Fruit fly (Drosophila melanogaster) whole organism, embryonic: Measurements from ENCODE around the gene Ptpmeg2.
A peak's percentile ranks its signal among the peaks of the same experiment; 100 is the strongest.

Experiments
- ATbp ChIP-seq: fragments of 200-800 bp; sonication (Bioruptor generic); optimal IDR thresholded peaks from 2 replicates; lab custom pipeline; 2017; ENCODE audit warnings: missing biosample characterization, mild to moderate bottlenecking, missing genetic modification characterization, missing genetic modification reagents
- Adf1 ChIP-seq: fragments of 200-800 bp; sonication (Bioruptor generic); IDR thresholded peaks from 2 replicates; pipeline ENCODE4 v1.3.6; 2022; ENCODE audit warnings: missing biosample characterization, missing genetic modification characterization
- Awh ChIP-seq: fragments of 200-800 bp; sonication (Bioruptor generic); IDR thresholded peaks from 2 replicates; pipeline ENCODE4, ENCODE4 v1.3.6; 2022; ENCODE audit warnings: missing biosample characterization, missing genetic modification characterization
- BtbVII ChIP-seq: fragments of 200-800 bp; sonication (Bioruptor generic); optimal IDR thresholded peaks from 3 replicates; lab custom pipeline; 2017; ENCODE audit warnings: missing biosample characterization, mild to moderate bottlenecking, missing genetic modification characterization
- CG10543 ChIP-seq: fragments of 200-800 bp; sonication (Bioruptor generic); optimal IDR thresholded peaks from 3 replicates; lab custom pipeline; 2017; ENCODE audit warnings: missing biosample characterization, mild to moderate bottlenecking, missing genetic modification characterization, moderate library complexity
- CG11504 ChIP-seq: fragments of 200-800 bp; sonication (Bioruptor generic); optimal IDR thresholded peaks from 3 replicates; lab custom pipeline; 2019; ENCODE audit warnings: missing biosample characterization, mild to moderate bottlenecking, missing genetic modification characterization, moderate library complexity
- CG13894 ChIP-seq: fragments of 200-800 bp; sonication (Bioruptor generic); optimal IDR thresholded peaks from 3 replicates; lab custom pipeline; 2018; ENCODE audit warnings: missing biosample characterization, mild to moderate bottlenecking, missing genetic modification characterization, moderate library complexity
- CG15601 ChIP-seq: fragments of 200-800 bp; sonication (Bioruptor generic); optimal IDR thresholded peaks from 3 replicates; lab custom pipeline; 2019; ENCODE audit warnings: missing biosample characterization, mild to moderate bottlenecking, missing genetic modification characterization, moderate library complexity
- CG18599 ChIP-seq: fragments of 200-800 bp; sonication (Bioruptor generic); optimal IDR thresholded peaks from 3 replicates; lab custom pipeline; 2017; ENCODE audit warnings: missing biosample characterization, missing genetic modification characterization, mild to moderate bottlenecking, moderate library complexity, missing genetic modification reagents
- CG42726 ChIP-seq: fragments of 200-800 bp; sonication (Bioruptor generic); IDR thresholded peaks from 2 replicates; pipeline ENCODE4 v1.3.6; 2022; ENCODE audit warnings: missing biosample characterization, missing genetic modification characterization; ENCODE audit not compliant: partially characterized antibody
- CG5180 ChIP-seq: fragments of 200-800 bp; sonication (Bioruptor generic); optimal IDR thresholded peaks from 3 replicates; lab custom pipeline; 2017; ENCODE audit warnings: missing biosample characterization, missing genetic modification characterization, mild to moderate bottlenecking, moderate library complexity, missing genetic modification reagents
- CG5245 ChIP-seq: fragments of 200-800 bp; sonication (Bioruptor generic); optimal IDR thresholded peaks from 3 replicates; lab custom pipeline; 2016; ENCODE audit warnings: missing biosample characterization, missing genetic modification characterization
- CG7987 ChIP-seq: fragments of 200-800 bp; sonication (Bioruptor generic); optimal IDR thresholded peaks from 2 replicates; lab custom pipeline; 2018; ENCODE audit warnings: missing biosample characterization, mild to moderate bottlenecking, missing genetic modification characterization, moderate library complexity
- CG9876 ChIP-seq: fragments of 200-800 bp; sonication (Bioruptor generic); optimal IDR thresholded peaks from 2 replicates; lab custom pipeline; 2016; ENCODE audit warnings: missing biosample characterization, missing genetic modification characterization
- Dfd ChIP-seq, 2 experiments: fragments of >200 bp; optimal IDR thresholded peaks; 2 replicates each; lab custom pipeline; 2017; ENCODE audit warnings: missing biosample characterization in 2 of 2, missing genetic modification characterization in 2 of 2
- Dip2 ChIP-seq: fragments of 200-800 bp; sonication (Bioruptor generic); IDR thresholded peaks from 2 replicates; pipeline ENCODE4 v1.3.6; 2022; ENCODE audit warnings: missing biosample characterization, missing genetic modification characterization
- Dip3 ChIP-seq: fragments of 200-800 bp; sonication (Bioruptor generic); optimal IDR thresholded peaks from 3 replicates; lab custom pipeline; 2016; ENCODE audit warnings: missing biosample characterization, missing genetic modification characterization
- ERR ChIP-seq: fragments of 200-800 bp; sonication (Bioruptor generic); optimal IDR thresholded peaks from 2 replicates; lab custom pipeline; 2016; ENCODE audit warnings: missing biosample characterization, missing genetic modification characterization
- Fer1 ChIP-seq: fragments of 200-800 bp; sonication (Bioruptor generic); optimal IDR thresholded peaks from 2 replicates; lab custom pipeline; 2017; ENCODE audit warnings: missing biosample characterization, mild to moderate bottlenecking, missing genetic modification characterization
- MESR4 ChIP-seq: fragments of 200-800 bp; sonication (Bioruptor generic); optimal IDR thresholded peaks from 2 replicates; lab custom pipeline; 2018; ENCODE audit warnings: missing biosample characterization, mild to moderate bottlenecking, missing genetic modification characterization, moderate library complexity
- Med ChIP-seq: fragments of 200-800 bp; sonication (Bioruptor generic); peaks from one replicate; lab custom pipeline; 2016; ENCODE audit warnings: missing biosample characterization, missing genetic modification characterization, mild to moderate bottlenecking, inconsistent platforms, moderate library complexity
- NC2α ChIP-seq: fragments of 200-800 bp; sonication (Bioruptor generic); optimal IDR thresholded peaks from 2 replicates; lab custom pipeline; 2016; ENCODE audit warnings: missing biosample characterization, missing genetic modification characterization
- Opbp ChIP-seq: fragments of 200-800 bp; sonication (Bioruptor generic); IDR thresholded peaks from 3 replicates; pipeline ENCODE4 v1.3.6; 2022; ENCODE audit warnings: missing biosample characterization, missing genetic modification characterization; ENCODE audit not compliant: partially characterized antibody
- PHDP ChIP-seq: fragments of 200-800 bp; sonication (Bioruptor generic); optimal IDR thresholded peaks from 3 replicates; lab custom pipeline; 2018; ENCODE audit warnings: missing biosample characterization, mild to moderate bottlenecking, missing genetic modification characterization, moderate library complexity
- Trl ChIP-seq, 3 experiments: fragments of >200 bp in 2 of 3; fragments of 200-800 bp in 1 of 3; sonication (Bioruptor generic) in 1 of 3; optimal IDR thresholded peaks; 2 replicates in 1 of 3; 3 replicates in 2 of 3; lab custom pipeline; 2016 to 2017; ENCODE audit warnings: missing biosample characterization in 1 of 3, missing genetic modification characterization in 1 of 3
- abd-A ChIP-seq: fragments of 200-800 bp; sonication (Bioruptor generic); optimal IDR thresholded peaks from 3 replicates; lab custom pipeline; 2019; ENCODE audit warnings: missing biosample characterization, mild to moderate bottlenecking, missing genetic modification characterization, moderate library complexity
- cato ChIP-seq: fragments of 200-800 bp; sonication (Bioruptor generic); optimal IDR thresholded peaks from 2 replicates; lab custom pipeline; 2016; ENCODE audit warnings: missing biosample characterization, missing genetic modification characterization, borderline replicate concordance
- chinmo ChIP-seq: fragments of 200-800 bp; sonication (Bioruptor generic); IDR thresholded peaks from 4 replicates; pipeline ENCODE4 v1.3.6; 2022; ENCODE audit warnings: missing biosample characterization, missing genetic modification characterization; ENCODE audit not compliant: partially characterized antibody
- corto ChIP-seq: fragments of 200-800 bp; sonication (Bioruptor generic); optimal IDR thresholded peaks from 2 replicates; lab custom pipeline; 2016; ENCODE audit warnings: missing biosample characterization, mild to moderate bottlenecking, missing genetic modification characterization, moderate library complexity
- crol ChIP-seq: fragments of 200-800 bp; sonication (Bioruptor generic); IDR thresholded peaks from 2 replicates; pipeline ENCODE4 v1.3.6; 2022; ENCODE audit warnings: missing biosample characterization, missing genetic modification characterization
- disco-r ChIP-seq: fragments of 200-800 bp; sonication (Bioruptor generic); optimal IDR thresholded peaks from 2 replicates; lab custom pipeline; 2016; ENCODE audit warnings: missing biosample characterization, missing genetic modification characterization
- eve ChIP-seq, 2 experiments: fragments of >200 bp; optimal IDR thresholded peaks; 2 replicates each; lab custom pipeline; 2017; ENCODE audit warnings: missing biosample characterization in 2 of 2, missing genetic modification characterization in 2 of 2
- exex ChIP-seq: fragments of 200-800 bp; sonication (Bioruptor generic); optimal IDR thresholded peaks from 4 replicates; lab custom pipeline; 2018; ENCODE audit warnings: missing biosample characterization, mild to moderate bottlenecking, missing genetic modification characterization, moderate library complexity
- grn ChIP-seq: fragments of 200-800 bp; sonication (Bioruptor generic); optimal IDR thresholded peaks from 3 replicates; lab custom pipeline; 2017; ENCODE audit warnings: missing biosample characterization, missing genetic modification characterization
- gro ChIP-seq: fragments of 200-800 bp; sonication (Bioruptor generic); optimal IDR thresholded peaks from 2 replicates; lab custom pipeline; 2016; ENCODE audit warnings: missing biosample characterization, missing genetic modification characterization
- inv ChIP-seq: fragments of 200-800 bp; sonication (Bioruptor generic); IDR thresholded peaks from 2 replicates; pipeline ENCODE4 v1.3.6; 2022; ENCODE audit warnings: missing biosample characterization, missing genetic modification characterization; ENCODE audit not compliant: partially characterized antibody
- kay ChIP-seq: fragments of 200-800 bp; sonication (Bioruptor generic); optimal IDR thresholded peaks from 2 replicates; lab custom pipeline; 2016; ENCODE audit warnings: missing biosample characterization, missing genetic modification characterization
- klu ChIP-seq: fragments of 200-800 bp; sonication (Bioruptor generic); IDR thresholded peaks from 2 replicates; pipeline ENCODE4 v1.3.6; 2022; ENCODE audit warnings: missing biosample characterization, missing genetic modification characterization
- lov ChIP-seq, 2 experiments: fragments of 200-800 bp in 1 of 2; fragments of >200 bp in 1 of 2; sonication (Bioruptor generic) in 1 of 2; IDR thresholded peaks in 1 of 2; optimal IDR thresholded peaks in 1 of 2; 2 replicates in 1 of 2; 3 replicates in 1 of 2; pipeline versions ENCODE4 v1.3.6 to Lab custom; 2017 to 2022; ENCODE audit warnings: missing biosample characterization in 1 of 2, missing genetic modification characterization in 1 of 2
- onecut ChIP-seq: fragments of 200-800 bp; sonication (Bioruptor generic); IDR thresholded peaks from 2 replicates; pipeline ENCODE4 v1.3.6; 2022; ENCODE audit warnings: missing biosample characterization, missing genetic modification characterization
- sim ChIP-seq: fragments of 200-800 bp; sonication (Bioruptor generic); IDR thresholded peaks from 2 replicates; pipeline ENCODE4 v1.3.6; 2022; ENCODE audit warnings: missing biosample characterization, missing genetic modification characterization
- sr ChIP-seq: fragments of 200-800 bp; sonication (Bioruptor generic); IDR thresholded peaks from 3 replicates; pipeline ENCODE4 v1.3.6; 2022; ENCODE audit warnings: missing biosample characterization, missing genetic modification characterization
- sug ChIP-seq: fragments of 200-800 bp; optimal IDR thresholded peaks from 2 replicates; lab custom pipeline; 2019; ENCODE audit warnings: missing biosample characterization, mild to moderate bottlenecking, missing genetic modification characterization, moderate library complexity
- z ChIP-seq: fragments of 200-800 bp; sonication (Bioruptor generic); IDR thresholded peaks from 3 replicates; pipeline ENCODE4 v1.3.6; 2022; ENCODE audit warnings: missing biosample characterization, missing genetic modification characterization
- zfh1 ChIP-seq: fragments of 200-800 bp; sonication (Bioruptor generic); IDR thresholded peaks from 3 replicates; pipeline ENCODE4 v1.3.6; 2022; ENCODE audit warnings: missing biosample characterization, missing genetic modification characterization

The Ptpmeg2 gene

dm6 chrX:9600083-9600817 is 58.7 kb downstream of the Ptpmeg2 start (continued):
- TF ChIP-seq CG5245 = peak; percentile 58
- TF ChIP-seq Dip3 = peak; percentile 70
- peak; percentile 64 for TF ChIP-seq cato
- peak; percentile 64; the same call in 1 of the 3 replicates for TF ChIP-seq zfh1 (GFP tag; lab: Robert Waterston, UW)
- TF ChIP-seq corto (GFP tag; lab: Kevin White, UChicago) = no peak
- TF ChIP-seq Dip2 (GFP tag; lab: Robert Waterston, UW) = 0 out of 2 replicates have a peak, but pooled peaks have one; percentile 6
- no peak for TF ChIP-seq lov (optimal IDR thresholded peaks at IDR 0.05; lab: Kevin White, UChicago)
- no peak for TF ChIP-seq lov (GFP tag; IDR thresholded peaks at IDR 0.05; lab: Robert Waterston, UW)
- TF ChIP-seq ATbp = peak; percentile 73
- TF ChIP-seq CG9876 (GFP tag; lab: Kevin White, UChicago) = peak; percentile 25
- TF ChIP-seq CG42726 = no peak
- peak; percentile 48 for TF ChIP-seq disco-r (GFP tag; lab: Kevin White, UChicago)

- TF ChIP-seq CG7987 (GFP tag; lab: Kevin White, UChicago) (no peak), Opbp (GFP tag; lab: Robert Waterston, UW) (no peak), CG18599 (GFP tag; lab: Kevin White, UChicago) (peak; percentile 39), grn (GFP tag; lab: Kevin White, UChicago) (peak; percentile 26), ERR (peak; percentile 25), gro (GFP tag; lab: Kevin White, UChicago) (peak; percentile 3), CG15601 (tag; lab: Kevin White, UChicago) (no peak), sr (GFP tag; lab: Robert Waterston, UW) (peak; percentile 75), z (peak; percentile 47; the same call in 1 of the 3 replicates), CG10543 (peak; percentile 14), sug (peak; percentile 67), abd-A (tag; lab: Kevin White, UChicago) (peak; percentile 75), onecut (peak; percentile 45), kay (GFP tag; lab: Kevin White, UChicago) (no peak), CG11504 (tag; lab: Kevin White, UChicago) (peak; percentile 32), klu (0 out of 2 replicates have a peak, but pooled peaks have one; percentile 39), Trl (optimal IDR thresholded peaks at IDR 0.05; lab: Kevin White, UChicago) (peak; percentile 42 to 64), Trl (GFP tag; optimal IDR thresholded peaks at IDR 0.05; lab: Kevin White, UChicago) (peak; percentile 15), sim (GFP tag; lab: Robert Waterston, UW) (no peak), exex (tag; lab: Kevin White, UChicago) (peak; percentile 63), Fer1 (GFP tag; lab: Kevin White, UChicago) (no peak), Med (GFP tag; lab: Kevin White, UChicago) (peak; percentile 73), CG5180 (no peak), CG13894 (tag; lab: Kevin White, UChicago) (peak; percentile 76), MESR4 (GFP tag; lab: Kevin White, UChicago) (no peak), crol (GFP tag; lab: Robert Waterston, UW) (peak; percentile 63), NC2α (GFP tag; lab: Kevin White, UChicago) (no peak), Awh (GFP tag; lab: Robert Waterston, UW) (peak; percentile 52), Adf1 (GFP tag; lab: Robert Waterston, UW) (peak; percentile 78; the same call in 1 of the 2 replicates), PHDP (no peak), inv (GFP tag; lab: Robert Waterston, UW) (no peak), eve (GFP tag; optimal IDR thresholded peaks at IDR 0.05; lab: Kevin White, UChicago) (no peak), BtbVII (GFP tag; lab: Kevin White, UChicago) (no peak), Dfd (GFP tag; optimal IDR thresholded peaks at IDR 0.05; lab: Kevin White, UChicago) (no peak), chinmo (GFP tag; lab: Robert Waterston, UW) (0 out of 4 replicates have a peak, but pooled peaks have one; percentile 53)
Observed at dm6 chrX:9599158-9600082, 59.5 kb downstream of the Ptpmeg2 start.
